Fruit fly (Drosophila melanogaster) ovary, adult (tissue): ENCODE data around the gene Ocho.
A peak's percentile ranks its signal among the peaks of the same experiment; 100 is the strongest.

Source experiments
- CG17801 ChIP-seq: fragments of 200-800 bp; optimal IDR thresholded peaks from 2 replicates; lab custom pipeline; 2019; ENCODE audit warnings: missing biosample characterization, mild to moderate bottlenecking, missing genetic modification characterization, moderate library complexity; ENCODE audit not compliant: partially characterized antibody

Gene Ocho

DNA sequence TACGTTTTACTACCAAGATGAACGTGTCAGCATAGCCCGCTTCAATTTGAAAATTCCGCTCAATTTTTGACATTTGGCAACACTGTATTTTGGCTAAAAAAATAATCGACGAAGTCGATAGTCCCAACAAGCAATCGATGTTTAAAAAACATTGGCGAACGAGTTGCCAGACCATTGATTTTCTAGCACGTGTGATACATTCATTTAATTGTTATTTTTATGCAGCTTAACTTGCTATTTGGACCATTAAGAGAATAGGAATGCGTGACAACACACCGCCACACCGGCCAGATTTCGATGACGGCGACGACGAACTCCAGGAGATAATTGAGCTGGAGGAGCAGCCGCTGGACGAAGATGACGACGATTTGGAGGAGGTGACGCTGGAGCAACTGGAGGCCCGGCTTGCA, 8.0 kb downstream of the Ocho start, which contains the start of gene CG5114:
TSS of gene CG5114 (plus strand) at position 161 of the 410 bp plus-strand sequence.
- TF ChIP-seq CG17801 (GFP tag; lab: Kevin White, UChicago) = peak; percentile 29

DNA sequence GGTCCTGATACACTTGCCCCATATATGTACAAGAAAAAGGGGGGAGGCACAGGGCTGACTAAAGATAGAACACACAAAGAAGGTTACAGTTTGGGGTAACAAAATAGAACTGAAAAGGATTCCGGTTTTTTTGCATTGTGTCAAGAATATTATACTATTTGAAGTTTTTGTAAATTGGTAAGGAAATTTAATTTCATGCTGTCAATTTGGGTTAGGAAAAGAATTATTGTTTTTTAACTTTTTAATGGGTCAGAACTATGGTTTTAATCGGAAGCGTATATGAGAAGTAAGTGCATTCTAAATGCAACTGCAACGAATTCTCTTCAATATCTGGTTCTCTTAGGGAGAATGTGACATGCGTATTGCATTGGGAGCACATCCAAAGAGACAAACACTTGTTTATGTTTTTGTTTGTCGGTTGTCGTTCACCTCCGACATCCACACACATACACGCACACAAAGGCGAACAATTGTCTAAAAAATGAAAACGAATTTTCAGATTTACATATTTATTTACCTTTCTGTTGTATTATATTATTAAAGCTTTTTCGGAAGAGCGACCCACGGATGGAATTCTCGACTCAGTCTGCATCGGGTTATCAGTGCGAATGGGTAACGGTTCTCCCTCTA, 10.0 kb downstream of the Ocho start, which contains the start of gene mnd:
TSS of gene mnd (plus strand) at position 580 of the 630 bp plus-strand sequence.
- TF ChIP-seq CG17801 (GFP tag; lab: Kevin White, UChicago) = no peak

DNA sequence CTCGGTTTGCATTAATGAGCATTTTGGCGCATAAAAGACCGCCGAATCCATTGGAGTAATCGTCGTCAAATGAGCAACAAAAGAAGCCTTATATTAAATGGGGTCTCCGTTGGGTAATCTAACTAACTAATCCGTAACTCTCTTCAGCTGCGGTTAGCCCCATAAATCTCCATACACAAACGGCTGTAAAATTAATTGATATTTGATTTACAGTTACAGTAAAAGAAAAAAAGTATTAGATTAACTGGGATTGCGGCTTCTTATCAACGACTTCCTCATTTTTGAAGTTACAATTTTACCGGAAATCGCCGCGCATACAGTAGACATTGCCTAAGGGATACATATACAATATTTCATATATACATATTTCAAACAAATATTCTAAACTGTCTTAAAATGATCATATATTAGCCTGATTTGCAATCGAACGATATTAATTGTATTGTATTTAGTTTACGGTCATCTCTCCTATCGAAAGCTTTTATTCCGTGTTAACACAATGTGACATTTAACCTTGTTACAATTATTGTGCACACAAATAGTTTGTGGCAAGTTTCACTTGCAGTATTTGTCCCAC, 11.8 kb downstream of the Ocho start:
- TF ChIP-seq CG17801 (GFP tag; lab: Kevin White, UChicago) = no peak

DNA sequence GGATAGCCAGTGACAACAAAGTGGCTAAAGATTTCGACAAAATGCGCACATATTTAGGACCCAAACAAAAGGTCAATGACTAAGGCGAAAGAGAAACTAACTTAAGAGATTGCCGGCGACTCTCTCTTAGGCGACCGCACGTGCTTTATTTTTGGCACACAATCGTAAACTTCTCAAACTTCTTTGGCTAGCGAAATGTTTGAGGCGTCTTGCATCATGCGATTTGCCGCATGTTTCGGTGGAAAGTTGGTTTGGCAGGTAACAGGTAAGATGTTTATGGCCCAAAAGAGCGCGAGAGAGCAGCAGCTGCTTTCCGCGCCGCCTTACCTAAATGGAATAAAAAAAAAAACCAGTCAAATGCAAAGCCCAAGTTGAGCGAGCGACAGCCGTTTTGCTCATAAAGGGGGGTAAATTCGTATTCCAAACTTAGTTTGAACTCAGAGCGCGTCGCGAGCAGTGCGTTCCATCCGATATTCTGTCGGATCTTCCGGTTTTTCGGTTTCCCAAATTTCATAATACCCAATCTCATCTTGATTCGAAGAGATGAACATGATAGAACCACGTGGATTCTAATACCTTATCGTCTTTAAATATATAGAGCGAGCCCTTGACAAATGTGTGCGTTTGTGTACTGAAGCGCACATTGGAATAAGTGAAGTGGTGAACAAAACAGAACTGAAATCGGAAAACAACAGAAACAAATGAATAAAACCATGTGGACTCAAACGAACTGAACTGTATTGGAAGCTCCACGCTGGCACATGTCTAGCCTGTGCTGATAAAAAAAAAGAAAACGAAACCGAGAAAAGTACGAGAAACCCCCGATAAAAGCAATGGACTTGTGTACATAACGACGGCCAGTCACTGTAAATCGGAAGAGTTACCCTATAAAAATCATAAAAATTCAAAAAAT, 12.6 kb downstream of the Ocho start:
- no peak for TF ChIP-seq CG17801 (GFP tag; lab: Kevin White, UChicago)

DNA sequence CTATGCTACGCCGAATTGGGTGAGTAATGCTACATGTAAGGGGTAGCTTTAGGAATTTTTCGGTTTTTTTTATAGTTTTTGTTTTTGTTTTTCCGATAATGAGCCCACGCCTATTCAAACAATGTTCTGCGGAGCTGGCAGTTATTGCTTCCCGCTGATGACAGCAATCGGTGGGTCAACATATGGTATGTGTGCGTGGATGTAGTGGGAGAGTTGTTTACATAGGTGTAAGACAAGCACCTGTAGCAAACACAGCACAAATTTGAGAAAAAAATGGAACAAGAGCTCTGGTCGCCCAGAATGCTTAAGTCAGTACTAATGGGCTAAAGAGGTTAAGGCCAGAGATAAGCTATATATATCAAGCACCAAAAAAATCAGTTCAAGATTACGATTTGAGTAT, 13.6 kb downstream of the Ocho start:
- no peak for TF ChIP-seq CG17801 (GFP tag; lab: Kevin White, UChicago)

DNA sequence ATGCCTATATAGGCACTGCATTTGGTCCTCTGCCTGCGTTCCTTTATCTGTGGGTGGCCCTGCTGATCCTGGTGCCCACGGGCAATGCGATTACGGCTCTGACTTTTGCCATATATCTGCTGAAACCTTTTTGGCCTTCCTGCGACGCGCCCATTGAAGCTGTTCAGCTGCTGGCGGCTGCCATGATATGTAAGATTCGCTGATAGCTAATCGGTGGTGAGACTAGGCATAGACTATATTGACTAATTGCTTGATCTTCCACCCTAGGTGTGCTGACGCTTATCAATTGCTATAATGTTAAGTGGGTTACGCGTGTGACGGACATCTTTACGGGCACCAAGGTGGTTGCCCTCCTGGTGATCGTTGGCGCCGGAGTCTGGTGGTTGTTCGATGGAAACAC, 15.2 kb downstream of the Ocho start:
- no peak for TF ChIP-seq CG17801 (GFP tag; lab: Kevin White, UChicago)

DNA sequence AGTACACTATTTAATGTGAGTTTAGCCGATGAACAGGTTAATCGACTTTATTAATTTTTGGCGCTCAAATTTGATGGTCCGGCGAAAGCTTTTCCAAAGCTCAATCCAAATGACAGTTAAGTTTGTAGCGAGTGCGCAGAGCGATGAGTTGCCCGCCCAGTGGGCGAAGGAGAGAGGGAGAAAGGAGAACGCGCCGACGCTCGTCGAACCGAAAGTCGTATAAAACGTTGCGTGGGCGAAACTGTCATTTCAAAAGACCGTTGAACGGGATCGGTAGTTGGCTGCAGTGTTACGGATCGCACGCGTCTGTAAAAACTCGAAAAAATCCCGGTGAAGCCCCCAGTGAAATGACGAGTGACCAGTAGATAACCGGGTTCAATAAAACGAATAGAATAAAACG, 17.4 kb downstream of the Ocho start, which contains the start of gene Zip71B:
TSS of gene Zip71B (plus strand) at position 265 of the 400 bp plus-strand sequence.
- no peak for TF ChIP-seq CG17801 (GFP tag; lab: Kevin White, UChicago)

DNA sequence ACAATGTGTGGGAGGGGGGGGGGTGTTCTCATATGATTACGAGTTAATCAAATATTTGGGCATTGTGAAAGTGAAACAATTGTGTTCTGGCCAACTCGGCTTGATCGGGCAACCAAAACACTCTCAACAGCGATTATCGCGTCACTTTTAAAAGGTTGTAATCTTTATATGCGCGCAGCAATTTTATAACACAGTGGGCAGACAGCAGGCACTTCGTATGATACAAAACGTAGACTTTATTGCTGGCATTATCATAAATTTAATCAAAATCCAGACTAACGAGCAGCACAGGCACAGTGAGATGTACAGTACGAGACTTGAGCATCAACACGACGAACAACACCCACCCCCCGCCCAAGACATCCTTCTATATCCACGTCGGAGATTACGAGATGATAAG, 18.2 kb downstream of the Ocho start:
- peak; percentile 14 for TF ChIP-seq CG17801 (GFP tag; lab: Kevin White, UChicago)

DNA sequence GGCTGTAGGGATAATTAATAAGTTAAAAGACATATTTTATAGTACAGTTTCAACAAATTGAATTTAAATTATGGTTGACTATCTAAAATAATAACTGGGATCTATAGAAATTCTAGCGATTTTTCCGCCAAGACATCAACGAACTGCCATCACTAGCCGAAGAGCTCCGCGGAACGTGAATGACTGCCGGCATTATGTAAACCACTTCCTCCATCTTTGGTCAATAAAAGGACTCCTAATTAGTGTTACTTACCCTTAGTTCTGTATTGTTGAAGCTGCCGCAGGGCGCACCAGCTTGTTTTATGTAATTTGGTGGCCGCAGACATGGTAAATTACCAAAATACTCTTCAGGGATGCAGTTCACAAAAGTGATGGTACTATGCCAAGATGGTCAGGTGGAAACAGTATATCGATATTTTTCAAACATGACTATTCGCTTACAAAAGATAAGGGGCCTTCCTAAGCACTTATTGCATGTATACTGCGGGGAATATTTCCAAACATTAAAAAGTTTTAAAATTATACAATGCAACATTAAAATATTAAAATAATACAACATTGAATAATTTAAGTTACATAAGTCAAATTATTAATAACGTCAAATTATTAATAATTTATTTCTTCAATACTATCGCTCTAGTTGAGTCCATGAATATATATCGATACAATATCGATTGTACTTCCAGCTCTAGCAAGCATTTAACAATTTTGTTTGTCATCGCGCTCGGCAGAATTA, 24.8 kb downstream of the Ocho start, which contains the start of the genes mRpL39 and Prosbeta2:
TSS of gene mRpL39 (minus strand) at position 383 of the 736 bp plus-strand sequence.
TSS of gene Prosbeta2 (plus strand) at position 668 of the 736 bp plus-strand sequence.
- TF ChIP-seq CG17801 (GFP tag; lab: Kevin White, UChicago) = peak; percentile 80

DNA sequence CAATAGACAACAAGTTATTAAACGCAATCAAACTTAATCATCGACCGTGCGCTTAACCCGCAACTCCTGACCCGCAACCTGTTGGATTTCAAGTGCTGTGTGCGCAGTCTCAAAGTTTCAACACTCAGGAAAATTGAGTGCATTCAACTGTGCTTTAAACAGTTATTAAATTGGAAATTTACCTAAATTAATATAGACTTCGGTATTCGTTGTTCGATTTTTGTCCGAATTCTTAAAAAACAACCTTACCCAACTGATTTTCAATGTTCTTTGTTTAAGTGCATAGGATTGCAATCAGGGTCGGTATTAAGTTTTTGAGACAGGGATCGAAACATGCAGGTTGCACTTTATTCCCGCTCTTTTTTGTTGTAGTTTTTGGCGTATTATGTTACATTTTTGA, 30.4 kb downstream of the Ocho start:
- TF ChIP-seq CG17801 (GFP tag; lab: Kevin White, UChicago) = no peak

DNA sequence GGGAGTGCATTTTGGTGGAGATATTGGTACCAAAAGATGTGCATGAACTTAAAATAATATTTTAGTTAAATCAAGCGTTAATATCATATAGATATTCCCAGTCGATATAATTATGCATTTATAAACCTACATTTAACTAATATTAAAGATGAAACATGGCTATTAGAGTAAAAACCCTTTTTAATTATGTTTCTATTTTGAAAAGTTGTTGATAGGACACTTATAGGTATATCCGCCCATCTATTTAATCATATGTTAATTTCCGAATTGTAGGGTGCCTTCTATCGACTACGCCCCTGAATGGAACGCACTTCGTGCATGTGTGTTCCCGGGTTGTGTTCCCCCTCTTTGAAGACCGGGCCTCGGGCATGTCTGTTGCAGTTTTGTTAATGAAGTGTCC, 31.1 kb downstream of the Ocho start:
- TF ChIP-seq CG17801 (GFP tag; lab: Kevin White, UChicago) = no peak

DNA sequence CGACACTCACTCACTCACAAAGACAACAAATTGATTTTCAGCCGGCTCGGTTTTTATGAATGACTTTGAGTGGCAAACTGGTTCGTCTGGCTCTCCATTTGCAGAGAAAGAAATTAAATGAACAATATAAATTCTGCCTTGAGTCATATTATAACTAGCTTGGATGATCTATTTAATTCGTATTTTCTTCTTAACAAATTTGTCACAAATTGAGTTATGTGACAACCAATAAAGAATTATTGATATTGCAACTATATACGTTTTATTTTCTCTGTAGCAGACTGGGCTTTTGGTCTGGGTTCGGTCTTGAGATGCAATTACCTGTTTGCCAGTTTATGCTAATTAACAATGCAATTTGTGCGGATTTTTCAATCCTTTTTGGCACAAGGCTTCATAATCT, 32.2 kb downstream of the Ocho start:
- no peak for TF ChIP-seq CG17801 (GFP tag; lab: Kevin White, UChicago)

DNA sequence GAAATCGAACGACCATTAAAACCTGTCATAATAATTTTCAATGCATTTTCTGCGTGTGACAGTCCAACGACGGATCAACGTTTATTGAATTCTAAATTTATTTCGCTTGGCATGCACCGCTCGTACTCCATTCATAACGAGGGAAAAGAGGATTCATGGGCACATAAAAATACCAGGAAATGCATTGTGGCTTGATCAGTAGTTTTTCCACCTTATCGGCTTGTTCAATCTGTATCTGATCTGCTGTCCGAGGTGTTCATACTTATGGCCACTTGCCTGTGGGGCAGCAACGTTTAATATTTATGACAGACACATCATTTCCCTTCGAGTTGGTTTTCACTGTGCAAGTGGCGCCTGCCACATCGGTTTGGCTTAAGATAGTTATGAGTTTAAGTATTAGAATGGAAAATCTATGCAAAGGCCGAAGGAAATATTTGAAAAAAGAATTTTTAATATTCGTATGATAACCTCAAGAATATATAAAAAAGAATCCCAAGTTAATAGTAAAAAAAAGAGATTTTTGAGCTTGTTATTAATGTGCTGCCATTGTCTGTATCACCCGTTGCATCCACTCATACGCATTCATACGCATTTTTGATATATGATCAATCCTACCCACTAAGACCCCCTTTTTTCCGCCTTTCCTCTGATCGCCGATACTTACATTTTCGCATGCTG, 32.8 kb downstream of the Ocho start:
- TF ChIP-seq CG17801 (GFP tag; lab: Kevin White, UChicago) = no peak

DNA sequence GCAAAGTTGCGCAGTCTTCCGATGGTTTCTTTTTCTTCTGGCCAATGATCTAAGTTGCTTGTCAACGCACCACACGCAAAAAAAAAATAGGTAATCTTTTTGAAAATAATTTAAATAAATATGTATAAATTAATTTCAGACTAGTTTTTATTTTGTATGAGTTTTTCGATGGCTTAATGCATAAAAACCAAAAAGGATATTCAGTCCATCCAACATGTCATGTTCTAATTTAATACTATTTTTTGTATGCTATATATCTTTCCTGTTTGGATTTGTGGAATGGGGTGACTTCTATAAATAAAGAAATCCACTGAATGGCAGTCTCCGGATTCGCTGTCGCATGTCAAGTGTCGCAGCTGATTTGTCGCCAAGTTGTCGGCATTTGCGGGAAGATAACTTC, 35.0 kb downstream of the Ocho start:
- no peak for TF ChIP-seq CG17801 (GFP tag; lab: Kevin White, UChicago)
